Fruit fly (Drosophila melanogaster): ENCODE measurements around the gene Klp67A.

DNA sequence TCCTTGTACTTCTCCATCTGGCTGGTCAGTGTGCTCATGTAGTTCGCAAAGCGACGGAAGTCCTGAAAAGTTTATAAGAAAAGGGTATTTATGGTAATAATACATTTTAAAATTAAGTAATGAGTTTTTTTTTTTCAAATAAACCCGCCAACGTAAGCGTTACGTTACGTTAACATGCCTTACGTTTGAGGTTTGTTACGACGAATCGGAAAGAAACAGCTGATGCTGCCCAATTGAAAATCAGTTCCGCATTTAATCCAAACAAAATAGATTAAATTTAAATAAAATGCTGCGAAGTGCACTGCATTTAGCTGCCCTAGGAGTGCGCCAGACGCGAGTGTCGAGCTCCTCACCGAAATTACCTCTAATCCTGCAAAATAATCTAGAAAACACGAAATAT, 2.7 kb downstream of the Klp67A start, which contains the start of gene mRRF1:
- TF ChIP-seq CG8478 (optimal IDR thresholded peaks at IDR 0.05) (no peak), CTCF (optimal IDR thresholded peaks at IDR 0.05) (no peak)

Data from S2 (cell line).